Worm (Caenorhabditis elegans): ENCODE data around the gene fbxb-62.

DNA sequence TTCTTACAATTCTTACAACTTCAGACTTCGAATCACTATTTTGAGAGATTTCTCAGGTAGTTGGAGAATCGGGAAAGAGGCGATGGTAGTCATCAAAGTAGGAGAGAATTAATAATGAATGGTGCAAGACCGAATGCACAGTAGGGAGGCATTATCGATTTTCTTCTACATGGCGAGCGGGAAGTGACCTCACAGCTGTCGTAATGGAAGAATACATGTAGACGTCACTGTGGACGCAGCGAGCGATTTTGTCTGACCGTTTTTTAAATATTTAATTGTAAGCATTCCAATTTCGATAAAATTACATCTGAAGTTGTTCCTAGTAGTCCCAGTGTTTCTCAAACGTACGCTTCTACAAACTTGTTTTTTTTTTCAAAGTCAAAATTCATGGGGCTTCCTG lies 7.8 kb upstream of the fbxb-62 start, which contains the start of gene F55C9.11:
- TF ChIP-seq dpl-1 (GFP tag; optimal IDR thresholded peaks at IDR 0.05) (no peak), egrh-3 (GFP tag; IDR thresholded peaks at IDR 0.05) (no peak), unc-130 (GFP tag; optimal IDR thresholded peaks at IDR 0.05) (no peak), him-1 (tag; optimal IDR thresholded peaks at IDR 0.05) (no peak), K12H6.12 (tag; optimal IDR thresholded peaks at IDR 0.05) (no peak), sdz-38 (tag; optimal IDR thresholded peaks at IDR 0.05) (no peak), attf-5 (GFP tag; optimal IDR thresholded peaks at IDR 0.05) (no peak)

Measured in whole organism, young adult.